Fruit fly (Drosophila melanogaster): ENCODE data around the gene CG6398.

DNA sequence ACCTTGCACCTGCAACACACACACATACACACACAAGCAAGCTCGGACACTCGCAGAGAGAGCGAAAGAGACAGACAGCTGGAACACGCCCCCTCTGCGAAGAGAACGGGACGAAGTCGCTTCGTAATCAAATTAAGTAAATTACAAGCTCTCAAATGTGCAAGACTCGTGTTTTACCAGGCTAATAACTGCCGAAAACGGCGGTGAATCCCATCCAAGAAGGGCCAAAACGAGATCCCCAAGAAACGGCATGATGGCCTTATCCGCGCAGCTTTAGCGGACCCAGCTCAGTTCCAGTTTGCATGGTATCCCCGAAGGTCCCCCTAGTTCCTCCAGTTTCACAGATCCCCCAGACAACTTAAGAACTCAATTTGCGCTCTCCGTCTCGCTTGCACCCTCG, 26.6 kb upstream of the CG6398 start:
- TF ChIP-seq EcR (GFP tag; optimal IDR thresholded peaks at IDR 0.05) = no peak
- TF ChIP-seq Dll (optimal IDR thresholded peaks at IDR 0.05) = no peak
- no peak for TF ChIP-seq psq (optimal IDR thresholded peaks at IDR 0.05)
- TF ChIP-seq pan (optimal IDR thresholded peaks at IDR 0.05) = no peak

Measured in whole organism.